Fruit fly (Drosophila melanogaster): ENCODE measurements around the gene Cyp4e3.

- TF ChIP-seq CG10631 (GFP tag; optimal IDR thresholded peaks at IDR 0.05), result peak; percentile 91
- peak; percentile 90 for TF ChIP-seq OdsH (GFP tag; optimal IDR thresholded peaks at IDR 0.05)
- peak; percentile 87 for TF ChIP-seq Ets21C (GFP tag; optimal IDR thresholded peaks at IDR 0.05)
- TF ChIP-seq ss (GFP tag; optimal IDR thresholded peaks at IDR 0.05), result peak in 1 of 2 experiments; percentile 50
- peak; percentile 57 for TF ChIP-seq spab (GFP tag; optimal IDR thresholded peaks at IDR 0.05)
- TF ChIP-seq Ets96B (tag; optimal IDR thresholded peaks at IDR 0.05), result peak; percentile 64
Measured at dm6 chr2L:9757990-9758814, 8.3 kb upstream of the Cyp4e3 start, which contains the start of gene zf30C.

Data from whole organism, prepupa.